Fruit fly (Drosophila melanogaster) whole organism, larva: ENCODE data around the gene CG43145.

Experiments
- noc ChIP-seq: fragments of 200-800 bp; sonication (Bioruptor generic); optimal IDR thresholded peaks from 3 replicates; lab custom pipeline; 2019; ENCODE audit warnings: missing biosample characterization, mild to moderate bottlenecking, missing genetic modification characterization, moderate library complexity

Gene CG43145

dm6 chr2L:3713545-3714156 is 12.0 kb downstream of the CG43145 start:
- no peak for TF ChIP-seq noc

DNA sequence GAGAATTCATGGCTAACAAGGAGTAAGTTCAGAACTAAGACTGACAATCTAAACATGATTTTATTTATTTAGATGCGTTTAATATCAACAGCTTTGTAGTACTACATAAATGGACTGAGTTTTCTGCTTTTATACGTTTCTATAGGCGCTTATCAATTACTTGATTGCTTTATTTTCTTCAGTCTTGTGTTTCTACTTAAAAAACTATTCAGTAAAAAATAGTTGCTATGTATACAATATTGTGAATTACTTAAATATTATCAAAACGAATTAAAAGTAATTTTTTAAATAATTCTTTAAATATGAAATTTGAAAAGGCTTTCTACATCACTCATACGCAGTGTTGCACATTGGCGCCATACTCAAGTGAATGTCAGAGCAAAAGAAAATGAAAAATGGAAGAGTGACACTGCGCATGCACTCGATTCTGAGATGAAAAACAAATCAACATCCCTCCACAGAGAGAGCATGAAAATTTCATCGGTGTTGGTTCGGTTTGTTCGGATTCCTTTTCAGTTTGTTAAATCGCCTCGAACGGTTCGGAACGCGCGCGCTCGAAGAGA is 16.1 kb downstream of the CG43145 start, which contains the start of the genes lectin-24A and Shaw:
TSS of gene lectin-24A (minus strand) at position 101 of the 563 bp plus-strand sequence.
TSS of gene Shaw (plus strand) at position 513 of the 563 bp plus-strand sequence.
- no peak for TF ChIP-seq noc

DNA sequence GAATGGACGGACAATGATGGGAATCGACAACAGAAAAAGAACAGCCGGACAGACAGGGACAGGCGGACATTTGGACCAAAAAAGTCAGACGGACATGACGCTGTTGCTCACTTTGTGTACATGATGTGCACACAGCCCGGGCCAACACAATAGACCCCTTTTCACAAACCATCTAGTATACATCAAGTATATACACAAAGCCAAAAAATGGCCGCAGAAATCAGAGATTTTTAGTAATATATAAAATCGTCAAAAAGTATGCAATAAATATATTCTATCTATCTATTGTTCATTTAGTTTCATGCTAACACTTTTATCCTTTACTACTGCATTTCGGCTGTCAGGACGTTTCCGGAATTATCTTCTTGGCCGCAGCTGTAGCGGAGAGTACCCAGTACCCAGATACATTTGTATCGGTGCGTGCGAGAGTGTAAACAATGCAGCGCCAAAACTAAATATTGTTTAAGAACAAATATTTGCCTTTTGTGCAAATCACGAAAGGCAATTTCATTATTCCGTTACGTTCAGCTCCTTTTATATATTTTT is 17.9 kb downstream of the CG43145 start:
- no peak for TF ChIP-seq noc

DNA sequence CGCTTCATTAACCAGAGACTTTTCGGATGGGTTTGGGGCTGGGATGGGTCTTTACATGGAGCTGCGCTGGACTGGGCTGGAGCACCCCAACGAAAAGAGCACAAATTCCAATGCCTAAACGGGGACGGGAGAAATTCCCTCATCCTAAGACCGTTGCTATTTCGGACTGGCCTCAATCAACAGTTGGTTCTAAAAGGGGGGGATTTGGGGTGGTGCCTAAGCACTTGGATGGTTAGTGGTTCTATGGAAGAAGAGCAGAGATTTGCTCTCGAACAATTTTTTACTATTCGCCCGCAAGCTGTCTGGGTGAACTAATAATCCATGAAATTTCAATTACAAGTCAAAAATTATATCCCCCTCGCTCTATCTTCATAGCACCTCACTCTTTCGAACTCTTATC is 28.0 kb downstream of the CG43145 start:
- TF ChIP-seq noc, result no peak

DNA sequence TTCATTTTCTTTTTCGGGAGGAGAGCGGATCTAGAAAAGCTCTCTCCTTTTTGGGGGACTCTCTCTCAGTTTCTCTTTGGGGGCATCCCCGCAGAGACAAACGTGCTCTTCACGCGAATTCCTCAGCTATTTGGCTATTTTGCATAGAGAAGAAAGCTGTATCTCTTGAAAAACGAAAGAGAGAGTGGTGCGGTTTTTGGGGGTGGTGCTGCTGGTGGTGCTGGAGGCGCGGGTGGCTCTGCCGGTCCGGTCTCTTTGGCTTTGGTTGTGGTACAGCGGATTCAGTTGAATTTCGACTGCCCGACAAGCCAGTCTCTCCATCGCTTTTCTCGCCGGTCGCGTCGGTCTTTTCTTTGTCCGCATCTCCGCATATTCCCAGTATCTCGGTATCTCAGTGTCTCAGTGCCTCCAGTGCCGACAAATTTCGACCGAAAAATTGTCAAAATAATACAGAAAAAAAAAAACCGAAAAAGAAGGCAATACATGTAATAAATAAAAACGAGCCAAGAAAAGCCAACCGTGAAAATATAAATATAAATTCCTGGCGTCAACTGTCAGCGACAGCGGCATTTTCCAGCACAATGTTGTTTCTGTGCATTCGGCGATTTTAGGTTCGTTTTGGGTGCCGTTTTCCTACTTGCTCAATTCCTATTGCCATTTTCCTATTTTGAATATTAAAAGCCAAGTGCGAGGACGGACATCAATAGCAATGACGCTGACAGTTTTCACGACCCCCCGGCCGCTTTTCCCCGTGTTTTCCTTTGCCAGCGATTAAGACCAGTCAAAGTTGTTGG is 28.8 kb downstream of the CG43145 start, which contains the start of gene CG10019:
TSS of gene CG10019 (plus strand) at position 285 of the 794 bp plus-strand sequence.
- no peak for TF ChIP-seq noc

dm6 chr2L:3731055-3731454 is 29.4 kb downstream of the CG43145 start:
- TF ChIP-seq noc, result no peak

dm6 chr2L:3737003-3737662 is 35.5 kb downstream of the CG43145 start:
- no peak for TF ChIP-seq noc

DNA sequence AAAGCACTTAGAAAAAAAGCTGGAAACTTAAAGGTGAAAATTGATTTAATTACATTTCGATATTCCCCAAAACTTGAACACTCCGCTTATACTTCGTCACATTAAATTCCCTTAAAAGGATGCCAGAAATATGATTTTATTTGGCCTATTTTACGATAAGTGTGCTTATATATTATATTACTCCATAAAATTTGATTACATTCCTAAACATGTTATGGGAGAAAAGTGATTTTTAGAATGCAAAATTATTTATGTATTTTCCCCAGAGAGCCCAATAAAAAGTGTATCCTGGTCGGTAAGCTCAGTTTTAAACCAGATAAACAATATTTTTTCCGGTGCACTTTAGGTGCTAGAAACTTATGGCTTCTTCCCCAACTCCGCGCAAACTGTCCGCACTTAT is 36.1 kb downstream of the CG43145 start:
- TF ChIP-seq noc, result no peak

DNA sequence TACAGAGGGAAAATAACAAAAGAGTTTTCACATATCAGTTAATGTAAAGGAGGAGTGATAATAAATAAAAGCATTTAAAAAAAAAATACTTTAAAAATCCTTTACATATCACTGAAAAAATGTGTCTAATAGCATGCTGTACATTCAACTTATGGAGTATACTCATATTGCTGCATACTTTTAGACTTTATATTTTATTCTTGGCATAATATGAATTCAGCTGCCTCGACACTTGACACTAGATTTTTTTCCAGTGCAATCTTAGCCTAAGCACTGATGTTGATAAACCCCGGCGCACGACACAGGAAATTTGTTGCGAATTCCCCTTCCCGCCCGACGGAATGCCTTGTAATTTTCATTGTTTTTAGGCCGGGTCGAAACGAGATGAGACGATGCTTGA is 38.8 kb downstream of the CG43145 start:
- TF ChIP-seq noc, result no peak

DNA sequence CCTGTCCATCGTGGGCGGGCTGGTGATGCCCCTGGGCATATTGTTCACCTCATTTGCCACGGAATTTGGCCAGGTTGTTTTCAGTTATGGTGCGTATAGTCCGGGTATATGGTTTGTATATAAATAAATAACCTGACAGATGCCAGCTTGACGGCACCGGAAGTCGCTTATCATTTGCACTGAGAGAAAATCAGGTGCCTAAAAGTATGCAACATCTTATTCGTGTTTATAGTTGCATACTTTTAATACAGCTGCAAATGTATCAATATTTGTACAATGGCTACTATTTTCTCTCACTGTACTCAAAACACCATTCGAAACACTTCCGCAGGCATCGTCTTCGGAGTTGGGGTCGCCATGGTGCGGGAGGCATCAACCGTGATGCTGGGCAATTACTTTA is 47.1 kb downstream of the CG43145 start:
- TF ChIP-seq noc, result no peak
